Worm (Caenorhabditis elegans): Measurements from ENCODE around the gene srb-3.

The srb-3 gene

DNA sequence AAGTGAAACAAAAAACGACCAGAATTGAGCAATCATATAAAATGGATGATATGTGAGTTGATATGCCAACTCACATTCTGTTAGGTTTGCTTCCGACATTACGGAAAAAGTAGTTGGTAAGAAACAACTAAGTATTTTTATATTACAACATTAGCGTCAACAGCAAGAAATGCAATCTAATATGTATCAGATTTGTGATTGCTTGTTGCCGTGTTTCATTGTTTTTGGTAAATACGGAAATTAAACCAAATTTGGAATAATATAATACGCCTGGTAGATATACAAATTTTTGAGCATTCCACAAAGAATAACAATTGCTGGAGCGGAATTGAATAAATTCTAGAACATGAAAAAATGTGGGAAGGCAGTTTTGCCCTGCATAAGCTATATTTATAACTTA lies 12.1 kb downstream of the srb-3 start, which contains the start of gene srb-12:
Gene srb-12, minus strand, starts transcription at position 101 of the 400 bp plus-strand sequence.
- no peak for TF ChIP-seq pha-2 (tag; optimal IDR thresholded peaks at IDR 0.05)
- no peak for TF ChIP-seq tbx-2 (tag; optimal IDR thresholded peaks at IDR 0.05)
- no peak for TF ChIP-seq hlh-15 (tag; optimal IDR thresholded peaks at IDR 0.05)
- TF ChIP-seq F13H6.1 (tag; optimal IDR thresholded peaks at IDR 0.05): no peak
- no peak for TF ChIP-seq ztf-16 (tag; optimal IDR thresholded peaks at IDR 0.05)
- no peak for TF ChIP-seq ceh-22 (tag; optimal IDR thresholded peaks at IDR 0.05)
- no peak for TF ChIP-seq K09A11.1 (tag; optimal IDR thresholded peaks at IDR 0.05; ENCODE audit: insufficient read depth)

DNA sequence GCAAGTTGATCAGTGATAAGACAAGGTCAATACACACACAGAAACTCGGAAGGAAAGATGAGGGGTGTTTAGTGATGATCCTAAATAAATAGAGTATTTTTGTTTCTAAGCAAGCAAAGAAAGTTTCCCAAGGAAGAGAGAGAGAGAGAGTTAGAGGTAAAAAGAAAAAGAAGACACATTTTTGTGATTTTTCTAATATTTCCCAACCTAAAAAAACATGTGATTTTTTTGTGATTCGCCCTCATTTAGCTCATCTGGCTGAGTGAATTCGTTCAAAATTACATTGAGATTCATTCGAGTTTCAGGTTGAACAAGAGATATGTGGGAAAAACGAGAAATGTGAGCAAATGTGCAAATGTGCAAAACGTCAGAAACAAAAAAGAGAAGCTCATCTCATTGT lies 15.8 kb downstream of the srb-3 start, which contains the start of gene srb-16:
Gene srb-16, minus strand, starts transcription at position 101 of the 400 bp plus-strand sequence.
- no peak for TF ChIP-seq ets-4 (tag; optimal IDR thresholded peaks at IDR 0.05)
- no peak for TF ChIP-seq pat-9 (tag; optimal IDR thresholded peaks at IDR 0.05)
- TF ChIP-seq gmeb-2 (tag; optimal IDR thresholded peaks at IDR 0.05): no peak
- no peak for TF ChIP-seq ceh-6 (GFP tag; optimal IDR thresholded peaks at IDR 0.05)
- TF ChIP-seq eyg-1 (tag; optimal IDR thresholded peaks at IDR 0.05): no peak
- TF ChIP-seq hlh-15 (tag; optimal IDR thresholded peaks at IDR 0.05): no peak
- TF ChIP-seq unc-86 (tag; optimal IDR thresholded peaks at IDR 0.05): no peak
- no peak for TF ChIP-seq K09A11.1 (tag; optimal IDR thresholded peaks at IDR 0.05; ENCODE audit: insufficient read depth)
- no peak for TF ChIP-seq ceh-34 (tag; optimal IDR thresholded peaks at IDR 0.05)
- TF ChIP-seq nhr-11 (tag; optimal IDR thresholded peaks at IDR 0.05): no peak
- no peak for TF ChIP-seq pha-4 (tag; optimal IDR thresholded peaks at IDR 0.05)
- no peak for TF ChIP-seq odd-2 (tag; optimal IDR thresholded peaks at IDR 0.05)
- TF ChIP-seq C38D4.7 (GFP tag; optimal IDR thresholded peaks at IDR 0.05): no peak
- TF ChIP-seq dmd-4 (tag; optimal IDR thresholded peaks at IDR 0.05; ENCODE audit: borderline replicate concordance): no peak
- no peak for TF ChIP-seq madf-2 (tag; optimal IDR thresholded peaks at IDR 0.05)
- no peak for TF ChIP-seq tbx-2 (tag; optimal IDR thresholded peaks at IDR 0.05)

DNA sequence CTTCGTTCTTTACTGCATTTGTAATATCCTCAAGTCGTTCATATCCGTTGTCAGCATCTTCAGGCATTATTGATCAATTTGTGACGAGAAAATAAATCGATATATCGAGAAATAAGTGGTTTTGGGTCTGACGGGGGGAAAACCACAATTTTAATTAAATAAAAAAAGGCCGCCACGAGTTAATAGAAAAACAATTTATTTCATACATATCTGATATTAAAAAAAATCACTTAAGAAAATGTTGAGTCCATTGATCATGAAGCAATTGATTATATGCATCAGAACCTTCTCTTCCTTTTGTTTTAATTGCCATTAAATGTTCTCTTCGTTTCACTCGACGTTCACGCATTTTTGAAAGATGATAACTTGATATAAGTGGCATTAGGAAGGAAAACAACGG lies 18.3 kb downstream of the srb-3 start, which contains the start of gene F58A6.5:
Gene F58A6.5, minus strand, starts transcription at position 101 of the 400 bp plus-strand sequence.
- no peak for TF ChIP-seq C08G9.2 (tag; optimal IDR thresholded peaks at IDR 0.05)
- no peak for TF ChIP-seq fax-1 (tag; optimal IDR thresholded peaks at IDR 0.05)
- TF ChIP-seq gmeb-2 (tag; optimal IDR thresholded peaks at IDR 0.05): no peak
- no peak for TF ChIP-seq ceh-2 (tag; optimal IDR thresholded peaks at IDR 0.05)
- no peak for TF ChIP-seq C38D4.7 (GFP tag; optimal IDR thresholded peaks at IDR 0.05)
- TF ChIP-seq T23F11.4 (GFP tag; optimal IDR thresholded peaks at IDR 0.05): no peak
- no peak for TF ChIP-seq ceh-34 (tag; optimal IDR thresholded peaks at IDR 0.05)
- no peak for TF ChIP-seq unc-42 (tag; optimal IDR thresholded peaks at IDR 0.05)

DNA sequence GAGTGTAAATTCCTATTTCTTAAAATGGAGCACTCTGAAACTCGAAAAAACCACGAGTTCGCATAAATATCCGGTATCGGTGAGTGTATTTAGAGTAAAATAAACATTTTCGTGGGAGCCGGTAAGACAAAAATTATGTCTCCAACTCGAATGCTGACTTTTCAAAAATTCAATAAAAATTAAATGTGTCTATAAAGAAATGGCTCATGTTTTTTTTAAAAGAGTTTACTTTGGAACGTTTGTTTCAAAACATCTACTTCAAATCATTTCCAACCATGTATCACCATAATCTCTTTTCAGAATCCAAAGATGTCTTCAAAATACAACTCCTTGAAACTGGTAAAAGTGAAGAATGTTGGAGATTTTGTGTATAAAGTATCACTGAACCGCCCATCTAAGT lies 24.0 kb downstream of the srb-3 start, which contains the start of gene F58A6.1:
Gene F58A6.1, plus strand, starts transcription at position 301 of the 400 bp plus-strand sequence.
- TF ChIP-seq K09A11.1 (tag; optimal IDR thresholded peaks at IDR 0.05; ENCODE audit: insufficient read depth) (no peak), ceh-34 (tag; optimal IDR thresholded peaks at IDR 0.05) (no peak), madf-2 (tag; optimal IDR thresholded peaks at IDR 0.05) (no peak), nhr-232 (tag; optimal IDR thresholded peaks at IDR 0.05) (no peak), ceh-2 (tag; optimal IDR thresholded peaks at IDR 0.05) (no peak), K02D7.2 (tag; optimal IDR thresholded peaks at IDR 0.05) (no peak), pag-3 (tag; optimal IDR thresholded peaks at IDR 0.05; ENCODE audit: borderline replicate concordance) (no peak), odd-2 (tag; optimal IDR thresholded peaks at IDR 0.05) (no peak)

DNA sequence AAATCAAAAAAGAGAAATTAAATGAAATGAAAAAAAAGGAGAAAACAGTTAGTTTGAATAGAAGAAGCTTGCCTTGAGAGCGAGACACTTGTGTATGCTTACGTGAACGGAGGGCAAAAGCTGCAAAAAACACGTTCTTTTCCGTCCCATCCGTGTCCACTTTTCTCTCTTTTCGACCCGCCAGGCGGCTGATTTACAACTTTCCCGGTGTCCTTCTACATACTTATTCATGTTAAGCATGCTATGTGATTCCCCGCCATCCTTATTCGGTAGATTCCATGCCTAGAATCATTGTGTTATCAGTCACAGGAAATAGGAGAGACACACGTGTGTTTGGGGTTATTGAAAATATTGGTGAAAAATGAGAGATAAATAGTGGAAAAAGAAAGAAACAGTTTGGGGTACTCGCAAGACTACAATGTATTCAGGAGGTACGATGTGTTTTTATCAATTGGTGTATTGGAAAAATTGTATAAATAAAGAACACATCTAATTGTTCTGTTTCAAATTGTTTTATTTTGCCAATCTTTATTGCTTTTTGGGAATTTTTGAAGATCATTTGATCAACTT lies 24.6 kb downstream of the srb-3 start, which contains the start of gene nas-29:
Gene nas-29, minus strand, starts transcription at position 92 of the 570 bp plus-strand sequence.
- no peak for TF ChIP-seq odd-2 (tag; optimal IDR thresholded peaks at IDR 0.05)
- no peak for TF ChIP-seq hlh-6 (tag; optimal IDR thresholded peaks at IDR 0.05)
- TF ChIP-seq elt-2 (tag; optimal IDR thresholded peaks at IDR 0.05): peak; percentile 65
- TF ChIP-seq ceh-22 (tag; optimal IDR thresholded peaks at IDR 0.05): no peak
- TF ChIP-seq ceh-24 (tag; optimal IDR thresholded peaks at IDR 0.05): no peak
- TF ChIP-seq eyg-1 (tag; optimal IDR thresholded peaks at IDR 0.05): no peak
- TF ChIP-seq ama-1 (optimal IDR thresholded peaks at IDR 0.05): no peak
- TF ChIP-seq hlh-13 (GFP tag; optimal IDR thresholded peaks at IDR 0.05): no peak
- TF ChIP-seq ceh-6 (GFP tag; optimal IDR thresholded peaks at IDR 0.05): no peak

All from whole organism, late embryonic.